Fruit fly (Drosophila melanogaster): ENCODE results near the gene CG4382.

DNA sequence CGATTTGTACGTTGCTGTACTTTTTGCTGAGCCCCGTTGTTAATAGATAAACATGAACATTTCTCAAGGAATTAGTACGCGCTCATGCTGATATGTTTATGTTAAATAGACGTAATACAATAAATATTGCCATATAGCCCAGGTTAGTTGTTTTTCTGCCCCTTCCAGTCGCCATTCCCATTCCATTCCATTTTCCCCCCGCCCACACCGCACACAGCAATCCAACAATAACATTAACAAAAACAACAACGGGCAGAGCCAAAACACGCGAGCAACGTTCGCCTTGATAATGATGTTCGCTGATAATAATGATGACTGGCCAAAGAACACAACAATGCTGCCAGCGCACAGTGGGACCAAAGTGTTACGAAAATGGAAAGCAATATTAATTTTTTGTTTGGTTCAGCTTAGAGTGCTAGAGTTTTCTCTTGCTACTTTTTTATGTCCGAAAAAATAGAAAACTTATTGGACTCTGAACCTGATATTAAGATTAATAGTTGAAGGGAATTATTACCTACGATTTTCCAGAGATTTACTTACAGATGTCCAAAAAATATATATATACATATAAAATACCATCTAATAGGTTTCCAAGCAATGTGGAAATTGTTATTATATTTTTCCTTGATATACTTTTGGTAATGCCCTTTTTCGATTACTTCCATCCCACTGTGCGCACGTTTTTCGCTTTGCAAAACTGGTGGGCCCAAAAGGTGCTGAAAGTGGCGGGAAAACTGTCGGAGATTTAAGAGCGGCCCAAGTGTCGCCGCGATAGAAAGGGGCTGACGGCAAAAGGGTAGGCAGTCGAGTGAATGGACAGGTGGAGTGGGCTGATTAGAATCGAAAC is 30.9 kb downstream of the CG4382 start:
- no peak for TF ChIP-seq CTCF (optimal IDR thresholded peaks at IDR 0.05)
- no peak for TF ChIP-seq CG8478 (optimal IDR thresholded peaks at IDR 0.05)

Data from S2 (cell line).